Worm (Caenorhabditis elegans) whole organism, L2 larva: Measurements from ENCODE around the gene R09D1.14.
A peak's percentile ranks its signal among the peaks of the same experiment; 100 is the strongest.

Source experiments
- C34F6.9 ChIP-seq: fragments of 150-350 bp; optimal IDR thresholded peaks from 2 replicates; lab custom pipeline; 2014; ENCODE audit warnings: missing biosample characterization, missing genetic modification characterization
- F13H6.1 ChIP-seq: sonication (generic microtip); optimal IDR thresholded peaks from 2 replicates; lab custom pipeline; 2016; ENCODE audit warnings: missing genetic modification characterization, missing compliant biosample characterization
- Y55F3AM.14 ChIP-seq: fragments of 200-800 bp; sonication (Bioruptor generic); optimal IDR thresholded peaks from 2 replicates; lab custom pipeline; 2018; ENCODE audit warnings: mild to moderate bottlenecking, missing genetic modification characterization, missing compliant biosample characterization
- alr-1 ChIP-seq: fragments of 150-350 bp; optimal IDR thresholded peaks from 2 replicates; lab custom pipeline; 2014; ENCODE audit warnings: missing biosample characterization, missing genetic modification characterization
- ama-1 ChIP-seq: fragments of 150-350 bp; optimal IDR thresholded peaks from 2 replicates; lab custom pipeline; 2018; ENCODE audit warnings: inconsistent platforms
- blmp-1 ChIP-seq: sonication (generic microtip); optimal IDR thresholded peaks from 2 replicates; lab custom pipeline; 2017; ENCODE audit warnings: missing genetic modification characterization, mild to moderate bottlenecking, missing compliant biosample characterization, antibody characterized with exemption, moderate library complexity; ENCODE audit not compliant: insufficient read depth
- ceh-16 ChIP-seq: fragments of 150-350 bp; optimal IDR thresholded peaks from 2 replicates; lab custom pipeline; 2014; ENCODE audit warnings: missing biosample characterization, missing genetic modification characterization
- crh-2 ChIP-seq: sonication (generic microtip); optimal IDR thresholded peaks from 2 replicates; lab custom pipeline; 2017; ENCODE audit warnings: missing biosample characterization, missing genetic modification characterization
- egl-27 ChIP-seq: sonication (generic microtip); optimal IDR thresholded peaks from 3 replicates; lab custom pipeline; 2017; ENCODE audit warnings: missing biosample characterization, missing genetic modification reagents, missing genetic modification characterization
- fos-1 ChIP-seq: fragments of 150-350 bp; optimal IDR thresholded peaks from 2 replicates; lab custom pipeline; 2014; ENCODE audit warnings: missing biosample characterization, missing genetic modification characterization
- gmeb-1 ChIP-seq: fragments of 150-350 bp; optimal IDR thresholded peaks from 2 replicates; lab custom pipeline; 2014; ENCODE audit warnings: missing biosample characterization, missing genetic modification characterization
- lin-11 ChIP-seq: fragments of 150-350 bp; sonication (generic microtip); optimal IDR thresholded peaks from 2 replicates; lab custom pipeline; 2014; ENCODE audit warnings: missing biosample characterization, missing genetic modification characterization, inconsistent platforms, mixed read lengths
- lin-13 ChIP-seq: fragments of 150-350 bp; optimal IDR thresholded peaks from 2 replicates; lab custom pipeline; 2014; ENCODE audit warnings: missing biosample characterization, missing genetic modification reagents, missing genetic modification characterization
- lin-39 ChIP-seq: fragments of 150-350 bp; optimal IDR thresholded peaks from 2 replicates; lab custom pipeline; 2014; ENCODE audit warnings: missing biosample characterization, missing genetic modification reagents, missing genetic modification characterization
- lsy-2 ChIP-seq, 2 experiments: fragments of 150-350 bp in 1 of 2; sonication (generic microtip) in 1 of 2; optimal IDR thresholded peaks; 2 replicates each; lab custom pipeline; 2014 to 2017; ENCODE audit warnings: missing biosample characterization in 2 of 2, missing genetic modification characterization in 2 of 2
- mab-5 ChIP-seq: fragments of 150-350 bp; optimal IDR thresholded peaks from 2 replicates; lab custom pipeline; 2014; ENCODE audit warnings: missing biosample characterization, missing genetic modification characterization
- mdl-1 ChIP-seq, 2 experiments: fragments of 150-350 bp in 1 of 2; sonication (generic microtip) in 1 of 2; optimal IDR thresholded peaks; 2 replicates each; lab custom pipeline; 2017; ENCODE audit warnings: missing biosample characterization in 2 of 2, missing genetic modification characterization in 2 of 2
- nhr-12 ChIP-seq: fragments of 150-350 bp; optimal IDR thresholded peaks from 2 replicates; lab custom pipeline; 2014; ENCODE audit warnings: missing biosample characterization, missing genetic modification characterization
- nhr-129 ChIP-seq: fragments of 150-350 bp; optimal IDR thresholded peaks from 2 replicates; lab custom pipeline; 2014; ENCODE audit warnings: missing biosample characterization, missing genetic modification characterization
- nhr-21 ChIP-seq: fragments of 150-350 bp; optimal IDR thresholded peaks from 2 replicates; lab custom pipeline; 2014; ENCODE audit warnings: missing biosample characterization, missing genetic modification characterization
- nhr-23 ChIP-seq: fragments of 150-350 bp; optimal IDR thresholded peaks from 2 replicates; lab custom pipeline; 2014; ENCODE audit warnings: missing biosample characterization, missing genetic modification reagents, missing genetic modification characterization
- nhr-237 ChIP-seq: fragments of 150-350 bp; optimal IDR thresholded peaks from 2 replicates; lab custom pipeline; 2014; ENCODE audit warnings: missing biosample characterization, missing genetic modification characterization
- nhr-6 ChIP-seq: fragments of 150-350 bp; optimal IDR thresholded peaks from 2 replicates; lab custom pipeline; 2014; ENCODE audit warnings: missing biosample characterization, missing genetic modification characterization
- sma-3 ChIP-seq: sonication (generic microtip); optimal IDR thresholded peaks from 2 replicates; lab custom pipeline; 2016; ENCODE audit warnings: missing genetic modification reagents, missing genetic modification characterization, missing compliant biosample characterization
- sma-9 ChIP-seq, 2 experiments: fragments of 150-350 bp in 1 of 2; sonication (generic microtip) in 1 of 2; optimal IDR thresholded peaks; 2 replicates each; lab custom pipeline; 2014 to 2016; ENCODE audit warnings: missing genetic modification characterization in 2 of 2, mild to moderate bottlenecking in 1 of 2, missing biosample characterization in 1 of 2, missing compliant biosample characterization in 1 of 2, missing genetic modification reagents in 1 of 2, moderate library complexity in 1 of 2
- snpc-4 ChIP-seq: fragments of 150-350 bp; optimal IDR thresholded peaks from 2 replicates; lab custom pipeline; 2014; ENCODE audit warnings: missing biosample characterization, missing genetic modification characterization
- unc-39 ChIP-seq: fragments of 150-350 bp; optimal IDR thresholded peaks from 2 replicates; lab custom pipeline; 2014; ENCODE audit warnings: missing biosample characterization, missing genetic modification characterization
- unc-55 ChIP-seq: fragments of 150-350 bp; sonication (generic microtip); optimal IDR thresholded peaks from 3 replicates; lab custom pipeline; 2014; ENCODE audit warnings: missing biosample characterization, missing genetic modification reagents, missing genetic modification characterization
- unc-62 ChIP-seq: fragments of 150-350 bp; optimal IDR thresholded peaks from 2 replicates; lab custom pipeline; 2014; ENCODE audit warnings: missing biosample characterization, missing genetic modification reagents, missing genetic modification characterization
- ztf-1 ChIP-seq: fragments of 200-800 bp; sonication (Bioruptor generic); conservative IDR thresholded peaks from 2 replicates; pipeline ENCODE4 v1.3.6; 2022; ENCODE audit warnings: missing genetic modification characterization, missing compliant biosample characterization
- ztf-11 ChIP-seq: sonication (generic microtip); optimal IDR thresholded peaks from 2 replicates; lab custom pipeline; 2017; ENCODE audit warnings: missing biosample characterization, missing genetic modification characterization

The R09D1.14 gene

DNA sequence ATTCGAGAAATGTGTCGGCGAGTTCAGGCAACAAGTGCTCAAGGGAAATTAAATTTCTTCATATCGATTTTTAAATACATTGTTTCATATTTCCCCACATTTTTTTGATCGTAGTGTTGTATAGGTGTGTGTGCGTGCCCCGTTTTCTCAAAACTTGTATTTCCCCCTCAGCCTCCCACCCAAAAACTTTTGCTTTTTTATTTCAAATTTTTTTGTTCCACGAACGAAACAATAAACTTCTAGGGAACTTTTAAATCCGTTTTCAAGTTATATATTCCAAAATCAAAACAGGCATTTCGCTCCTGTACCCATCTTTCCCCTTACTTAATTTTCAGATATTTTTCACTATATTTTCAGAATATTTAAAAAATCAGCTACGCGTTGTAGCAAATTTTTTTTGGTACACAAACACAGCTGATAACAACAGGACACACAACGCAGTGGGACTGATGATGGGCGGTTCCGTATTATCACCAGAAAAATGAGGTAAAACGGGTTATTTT is 41.2 kb downstream of the R09D1.14 start, which contains the start of the genes M176.4 and M176.16:
Gene M176.4 (plus strand): TSS at position 301 of the 503 bp plus-strand sequence.
Gene M176.16 (plus strand): TSS at position 453 of the 503 bp plus-strand sequence.
- TF ChIP-seq lin-39 (tag; lab: Kevin White, UChicago) = no peak
- TF ChIP-seq fos-1 (tag; lab: Kevin White, UChicago) = no peak
- TF ChIP-seq egl-27 (tag; lab: Kevin White, UChicago) = no peak
- TF ChIP-seq mab-5 (tag; lab: Kevin White, UChicago) = no peak
- TF ChIP-seq nhr-23 (tag; lab: Kevin White, UChicago) = no peak
- TF ChIP-seq nhr-129 (tag; lab: Kevin White, UChicago) = no peak
- no peak for TF ChIP-seq nhr-12
- TF ChIP-seq unc-62 = no peak
- TF ChIP-seq ztf-11 (tag; lab: Kevin White, UChicago) = no peak
- TF ChIP-seq nhr-6 (tag; lab: Kevin White, UChicago) = no peak
- TF ChIP-seq mdl-1 (tag; optimal IDR thresholded peaks at IDR 0.05; lab: Kevin White, UChicago) = no peak
- no peak for TF ChIP-seq unc-39 (tag; lab: Kevin White, UChicago)
- no peak for TF ChIP-seq snpc-4 (tag; lab: Kevin White, UChicago)
- no peak for TF ChIP-seq F13H6.1 (tag; lab: Kevin White, UChicago)
- no peak for TF ChIP-seq sma-3 (GFP tag; lab: Kevin White, UChicago)
- TF ChIP-seq ceh-16 (tag; lab: Kevin White, UChicago) = no peak

DNA sequence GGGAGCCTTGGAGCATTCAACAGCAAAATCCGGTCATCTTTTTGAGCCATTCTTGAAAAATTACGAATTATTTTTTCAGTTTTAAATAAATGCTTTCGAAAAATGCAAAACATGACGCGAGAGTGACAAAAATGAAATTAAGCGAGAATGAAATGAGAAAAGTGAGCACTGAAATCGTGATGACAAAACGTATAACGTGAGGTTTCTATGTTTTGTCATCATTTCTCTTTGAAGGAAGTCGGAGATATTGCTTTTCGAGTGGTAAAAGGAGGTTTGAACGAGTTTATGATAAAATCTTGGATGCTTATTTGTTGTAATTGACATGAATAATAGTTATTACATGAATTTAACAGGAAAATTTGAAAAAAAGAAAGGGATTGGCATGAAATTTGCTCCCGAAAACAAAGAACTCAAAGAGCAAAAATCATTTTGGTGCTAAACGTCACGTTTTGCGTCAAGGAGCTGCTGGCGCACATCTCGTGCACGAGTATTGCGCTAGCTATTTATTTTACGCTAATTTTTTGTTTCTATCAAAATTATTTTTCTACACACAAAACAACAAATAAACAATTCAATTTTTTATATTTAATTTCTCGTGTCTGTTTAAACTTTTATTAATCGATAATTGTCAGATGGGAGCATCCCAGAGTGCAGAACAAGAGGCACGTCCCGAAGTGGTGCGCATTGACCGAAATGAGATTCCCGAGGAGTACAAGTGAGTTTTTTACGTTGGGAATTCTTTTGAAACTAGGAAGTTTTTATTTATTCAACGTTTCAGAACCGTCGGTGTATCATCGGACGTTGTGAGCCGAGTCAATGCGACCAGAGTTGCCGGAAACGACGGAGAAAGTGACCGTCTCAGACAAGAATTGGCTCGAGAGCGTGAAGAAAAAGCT is 42.7 kb downstream of the R09D1.14 start, which contains the start of the genes gss-1 and chch-3:
Gene gss-1 (minus strand): TSS at position 51 of the 896 bp plus-strand sequence.
Gene chch-3 (plus strand): TSS at position 633 of the 896 bp plus-strand sequence.
- TF ChIP-seq ztf-1 (GFP tag; lab: Robert Waterston, UW) = no peak
- TF ChIP-seq nhr-23 (tag; lab: Kevin White, UChicago) = no peak
- no peak for TF ChIP-seq nhr-12
- TF ChIP-seq mab-5 (tag; lab: Kevin White, UChicago) = peak; percentile 25
- TF ChIP-seq unc-39 (tag; lab: Kevin White, UChicago) = no peak
- TF ChIP-seq unc-55 (GFP tag; lab: Kevin White, UChicago) = peak; percentile 75
- TF ChIP-seq nhr-129 (tag; lab: Kevin White, UChicago) = peak; percentile 71
- peak; percentile 24 for TF ChIP-seq F13H6.1 (tag; lab: Kevin White, UChicago)
- TF ChIP-seq lsy-2 (tag; optimal IDR thresholded peaks at IDR 0.05; lab: Kevin White, UChicago) = peak; percentile 56 to 85
- peak; percentile 43 for TF ChIP-seq lin-13 (GFP tag; lab: Kevin White, UChicago)
- peak; percentile 1 for TF ChIP-seq lin-11
- peak; percentile 58 for TF ChIP-seq crh-2 (tag; lab: Kevin White, UChicago)
- TF ChIP-seq ama-1 (lab: Kevin White, UChicago) = no peak
- TF ChIP-seq sma-9 (GFP tag; optimal IDR thresholded peaks at IDR 0.05; lab: Kevin White, UChicago) = peak; percentile 65
- TF ChIP-seq sma-9 (tag; optimal IDR thresholded peaks at IDR 0.05; lab: Kevin White, UChicago) = no peak
- no peak for TF ChIP-seq nhr-237 (tag; lab: Kevin White, UChicago)
- TF ChIP-seq nhr-21 (tag; lab: Kevin White, UChicago) = peak; percentile 13
- TF ChIP-seq fos-1 (tag; lab: Kevin White, UChicago) = peak; percentile 63
- peak; percentile 69 for TF ChIP-seq gmeb-1 (tag; lab: Kevin White, UChicago)
- no peak for TF ChIP-seq Y55F3AM.14 (GFP tag; lab: Kevin White, UChicago)
- peak; percentile 14 for TF ChIP-seq sma-3 (GFP tag; lab: Kevin White, UChicago)
- peak; percentile 14 for TF ChIP-seq snpc-4 (tag; lab: Kevin White, UChicago)
- TF ChIP-seq ztf-11 (tag; lab: Kevin White, UChicago) = no peak
- TF ChIP-seq C34F6.9 (tag; lab: Kevin White, UChicago) = peak; percentile 85

DNA sequence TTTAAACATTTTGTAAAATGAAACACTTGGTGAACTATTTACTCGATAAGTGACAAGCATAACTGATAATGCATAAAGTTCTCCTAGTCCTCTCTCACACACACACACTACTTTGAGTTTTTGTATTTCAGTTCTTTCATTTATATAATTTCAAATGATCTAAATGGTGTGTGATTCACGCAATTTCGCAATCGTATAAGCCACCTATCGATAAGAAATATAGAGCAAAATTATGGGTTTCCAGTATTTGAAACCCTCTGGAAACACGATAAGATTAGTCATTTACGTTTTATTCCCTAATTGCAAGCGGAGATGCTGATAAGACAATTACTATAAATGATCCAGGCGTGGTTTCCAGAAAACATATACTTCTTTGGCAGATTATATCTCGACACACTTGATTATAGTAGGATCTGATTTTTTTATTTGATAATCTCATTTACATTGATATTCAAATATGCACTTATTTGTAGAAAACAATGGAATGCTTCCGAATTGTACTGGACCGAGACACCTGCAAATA is 47.2 kb downstream of the R09D1.14 start, which contains the start of gene arrd-3:
Gene arrd-3 (plus strand): TSS at position 473 of the 523 bp plus-strand sequence.
- TF ChIP-seq ceh-16 (tag; lab: Kevin White, UChicago) (no peak), ztf-1 (GFP tag; lab: Robert Waterston, UW) (no peak), sma-9 (GFP tag; optimal IDR thresholded peaks at IDR 0.05; lab: Kevin White, UChicago) (peak; percentile 18), sma-9 (tag; optimal IDR thresholded peaks at IDR 0.05; lab: Kevin White, UChicago) (no peak), alr-1 (no peak), blmp-1 (tag; lab: Kevin White, UChicago) (no peak), fos-1 (tag; lab: Kevin White, UChicago) (peak; percentile 94), ztf-11 (tag; lab: Kevin White, UChicago) (no peak), gmeb-1 (tag; lab: Kevin White, UChicago) (peak; percentile 7)
- TF ChIP-seq, all 48 proteins: peak for 3
